Worm (Caenorhabditis elegans) whole organism, L4 larva: Measurements from ENCODE around the gene F13H10.1.

Experiments
- F49E8.2 ChIP-seq: sonication (generic microtip); optimal IDR thresholded peaks from 2 replicates; lab custom pipeline; 2016; ENCODE audit warnings: missing compliant biosample characterization, mild to moderate bottlenecking, missing genetic modification characterization, borderline replicate concordance
- egl-43 ChIP-seq: fragments of 200-800 bp; sonication (Bioruptor generic); IDR thresholded peaks from 2 replicates; pipeline ENCODE4 v1.3.6; 2022; ENCODE audit warnings: missing genetic modification reagents, missing genetic modification characterization, missing compliant biosample characterization
- lin-15B ChIP-seq: fragments of 150-350 bp; sonication (generic microtip); optimal IDR thresholded peaks from 3 replicates; lab custom pipeline; 2014; ENCODE audit warnings: missing biosample characterization, missing genetic modification characterization
- nhr-11 ChIP-seq: fragments of 150-350 bp; optimal IDR thresholded peaks from 2 replicates; lab custom pipeline; 2014; ENCODE audit warnings: missing biosample characterization, missing genetic modification characterization
- nhr-237 ChIP-seq: sonication (generic microtip); optimal IDR thresholded peaks from 2 replicates; lab custom pipeline; 2017; ENCODE audit warnings: missing biosample characterization, missing genetic modification characterization
- nhr-42 ChIP-seq: fragments of 200-800 bp; sonication (Bioruptor generic); IDR thresholded peaks from 2 replicates; pipeline ENCODE4 v1.3.6; 2022; ENCODE audit warnings: missing genetic modification characterization, missing compliant biosample characterization
- pha-4 ChIP-seq, 2 experiments: fragments of 150-350 bp in 1 of 2; fragments of 200-800 bp in 1 of 2; sonication (Bioruptor generic) in 1 of 2; IDR thresholded peaks in 1 of 2; optimal IDR thresholded peaks in 1 of 2; 2 replicates each; pipeline versions ENCODE4 v1.3.6 to Lab custom; 2014 to 2022; ENCODE audit warnings: missing genetic modification characterization in 2 of 2, missing genetic modification reagents in 2 of 2, missing biosample characterization in 1 of 2, missing compliant biosample characterization in 1 of 2
- unc-130 ChIP-seq: sonication (generic microtip); optimal IDR thresholded peaks from 2 replicates; lab custom pipeline; 2016; ENCODE audit warnings: missing genetic modification reagents, missing genetic modification characterization, missing compliant biosample characterization
- zip-2 ChIP-seq: fragments of 150-350 bp; optimal IDR thresholded peaks from 2 replicates; lab custom pipeline; 2014; ENCODE audit warnings: missing biosample characterization, missing genetic modification characterization

- no peak for TF ChIP-seq F49E8.2 (tag; lab: Kevin White, UChicago)
- TF ChIP-seq lin-15B (tag; lab: Kevin White, UChicago): no peak
- no peak for TF ChIP-seq nhr-237
- no peak for TF ChIP-seq nhr-11 (tag; lab: Kevin White, UChicago)
- TF ChIP-seq egl-43: no peak
- no peak for TF ChIP-seq unc-130 (GFP tag; lab: Kevin White, UChicago)
- no peak for TF ChIP-seq pha-4 (GFP tag; IDR thresholded peaks at IDR 0.05; lab: Robert Waterston, UW)
- no peak for TF ChIP-seq pha-4 (tag; optimal IDR thresholded peaks at IDR 0.05; lab: Kevin White, UChicago)
- no peak for TF ChIP-seq zip-2 (tag; lab: Kevin White, UChicago)
- TF ChIP-seq nhr-42 (GFP tag; lab: Robert Waterston, UW): no peak
Measured at ce11 chrIV:11004273-11004672, at the start of gene F13H10.1.
